Fruit fly (Drosophila melanogaster) whole organism, pupa: ENCODE measurements around the gene CG46396.
A peak's percentile ranks its signal among the peaks of the same experiment; 100 is the strongest.

Experiments
- CG10348 ChIP-seq: fragments of 200-800 bp; sonication (Bioruptor generic); IDR thresholded peaks from 2 replicates; pipeline ENCODE4 v1.3.6; 2022; ENCODE audit warnings: missing biosample characterization, missing genetic modification characterization
- CG12605 ChIP-seq: fragments of 200-800 bp; sonication (Bioruptor generic); IDR thresholded peaks from 2 replicates; pipeline ENCODE4 v1.3.6; 2022; ENCODE audit warnings: missing biosample characterization, missing genetic modification characterization
- CG13204 ChIP-seq: fragments of 200-800 bp; sonication (Bioruptor generic); optimal IDR thresholded peaks from 2 replicates; lab custom pipeline; 2018; ENCODE audit warnings: missing biosample characterization, mild to moderate bottlenecking, missing genetic modification characterization, moderate library complexity
- CG14655 ChIP-seq: fragments of 200-800 bp; sonication (Bioruptor generic); optimal IDR thresholded peaks from 3 replicates; lab custom pipeline; 2017; ENCODE audit warnings: mild to moderate bottlenecking, missing biosample characterization, missing genetic modification reagents, missing genetic modification characterization
- CG15710 ChIP-seq: fragments of 200-800 bp; sonication (Bioruptor generic); optimal IDR thresholded peaks from 2 replicates; lab custom pipeline; 2018; ENCODE audit warnings: missing biosample characterization, mild to moderate bottlenecking, missing genetic modification characterization, moderate library complexity
- CG17806 ChIP-seq: fragments of 200-800 bp; sonication (Bioruptor generic); optimal IDR thresholded peaks from 2 replicates; lab custom pipeline; 2018; ENCODE audit warnings: missing biosample characterization, mild to moderate bottlenecking, missing genetic modification characterization, moderate library complexity
- CG32121 ChIP-seq: fragments of 200-800 bp; sonication (Bioruptor generic); IDR thresholded peaks from 2 replicates; pipeline ENCODE4 v1.3.6; 2022; ENCODE audit warnings: missing biosample characterization, missing genetic modification characterization
- CG34367 ChIP-seq: fragments of 200-800 bp; sonication (Bioruptor generic); optimal IDR thresholded peaks from 2 replicates; lab custom pipeline; 2018; ENCODE audit warnings: missing biosample characterization, mild to moderate bottlenecking, missing genetic modification characterization
- CG4496 ChIP-seq: fragments of 200-800 bp; sonication (Bioruptor generic); IDR thresholded peaks from 3 replicates; pipeline ENCODE4 v1.3.6; 2022; ENCODE audit warnings: missing biosample characterization, missing genetic modification characterization
- CG8159 ChIP-seq: fragments of 200-800 bp; sonication (Bioruptor generic); optimal IDR thresholded peaks from 3 replicates; lab custom pipeline; 2018; ENCODE audit warnings: missing biosample characterization, mild to moderate bottlenecking, missing genetic modification characterization, moderate library complexity
- CG8301 ChIP-seq: fragments of 200-800 bp; sonication (Bioruptor generic); optimal IDR thresholded peaks from 2 replicates; lab custom pipeline; 2018; ENCODE audit warnings: missing biosample characterization, mild to moderate bottlenecking, missing genetic modification characterization
- CG9948 ChIP-seq: fragments of 200-800 bp; sonication (Bioruptor generic); optimal IDR thresholded peaks from 2 replicates; lab custom pipeline; 2018; ENCODE audit warnings: missing biosample characterization, mild to moderate bottlenecking, missing genetic modification characterization, moderate library complexity
- D1 ChIP-seq: fragments of 200-800 bp; sonication (Bioruptor generic); optimal IDR thresholded peaks from 2 replicates; lab custom pipeline; 2018; ENCODE audit warnings: missing biosample characterization, mild to moderate bottlenecking, missing genetic modification characterization, moderate library complexity
- EcR ChIP-seq: fragments of 200-800 bp; sonication (Bioruptor generic); optimal IDR thresholded peaks from 3 replicates; lab custom pipeline; 2019; ENCODE audit warnings: missing biosample characterization, missing genetic modification characterization, mild to moderate bottlenecking, moderate library complexity, missing genetic modification reagents
- Ets98B ChIP-seq: fragments of 200-800 bp; sonication (Bioruptor generic); IDR thresholded peaks from 2 replicates; pipeline ENCODE4 v1.3.6; 2022; ENCODE audit warnings: missing biosample characterization, missing genetic modification characterization
- Pif1A ChIP-seq: fragments of 200-800 bp; sonication (Bioruptor generic); optimal IDR thresholded peaks from 3 replicates; lab custom pipeline; 2016; ENCODE audit warnings: missing biosample characterization, missing genetic modification characterization
- Pif1B ChIP-seq: fragments of 200-800 bp; sonication (Bioruptor generic); optimal IDR thresholded peaks from 3 replicates; lab custom pipeline; 2016; ENCODE audit warnings: missing biosample characterization, missing genetic modification characterization
- Snoo ChIP-seq: fragments of 200-800 bp; sonication (Bioruptor generic); optimal IDR thresholded peaks from 3 replicates; lab custom pipeline; 2017; ENCODE audit warnings: missing biosample characterization, mild to moderate bottlenecking, missing genetic modification characterization, inconsistent platforms
- fd96Ca ChIP-seq: fragments of 200-800 bp; sonication (Bioruptor generic); IDR thresholded peaks from 3 replicates; pipeline ENCODE4 v1.3.6; 2022; ENCODE audit warnings: missing biosample characterization, missing genetic modification characterization
- gl ChIP-seq: fragments of 200-800 bp; sonication (Bioruptor generic); optimal IDR thresholded peaks from 2 replicates; lab custom pipeline; 2018; ENCODE audit warnings: missing biosample characterization, mild to moderate bottlenecking, missing genetic modification characterization
- rn ChIP-seq: fragments of 200-800 bp; sonication (Bioruptor generic); IDR thresholded peaks from 2 replicates; pipeline ENCODE4 v1.3.6; 2022; ENCODE audit warnings: missing biosample characterization, missing genetic modification characterization

Gene CG46396

dm6 chr3R:6309676-6310075 is 5.8 kb downstream of the CG46396 start, which contains the start of gene CG31560:
Gene CG31560 (plus strand): TSS chr3R:6309976.
- TF ChIP-seq CG13204 (GFP tag; lab: Kevin White, UChicago) (no peak), gl (tag; lab: Kevin White, UChicago) (no peak), Ets98B (GFP tag; lab: Robert Waterston, UW) (no peak), rn (no peak), CG15710 (no peak), CG14655 (GFP tag; lab: Kevin White, UChicago) (no peak), CG34367 (tag; lab: Kevin White, UChicago) (no peak), CG10348 (GFP tag; lab: Robert Waterston, UW) (no peak), CG32121 (GFP tag; lab: Robert Waterston, UW) (no peak), CG8301 (no peak), CG12605 (no peak)
- TF ChIP-seq, all 21 proteins: peak for 0

DNA sequence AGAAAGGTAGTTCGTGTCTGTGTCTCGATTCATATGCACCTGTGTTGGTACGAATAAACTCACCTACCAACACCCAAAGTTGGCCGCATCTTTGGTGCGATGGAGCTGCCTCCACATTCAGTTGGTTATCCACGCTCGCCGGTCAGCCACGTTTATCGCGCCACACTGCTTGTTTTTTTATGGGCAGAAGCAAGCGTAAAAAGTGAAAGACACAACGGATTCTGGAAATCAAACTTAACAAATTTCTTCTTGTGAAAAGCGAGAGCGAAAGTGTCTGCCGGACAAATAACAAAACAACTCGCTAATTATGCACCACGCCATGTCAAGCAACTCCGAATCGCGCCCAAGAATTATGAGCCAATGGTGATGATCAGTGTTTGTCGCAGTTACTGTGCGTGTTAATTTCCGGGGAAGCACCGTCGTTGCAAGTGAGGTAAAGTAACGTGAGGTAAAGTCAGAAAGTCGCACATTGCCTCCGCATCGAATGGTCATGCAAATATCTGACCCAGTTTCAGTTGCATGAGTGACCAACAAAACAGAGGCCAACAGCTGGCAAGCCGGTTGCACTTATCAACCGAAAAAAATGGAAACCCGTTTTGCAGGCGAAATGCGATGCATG is 7.9 kb downstream of the CG46396 start, which contains the start of gene Osi17:
Gene Osi17 (plus strand): TSS at position 132 of the 619 bp plus-strand sequence.
- TF ChIP-seq CG4496 (0 out of 3 replicates have a peak, but pooled peaks have one; percentile 21), CG13204 (GFP tag; lab: Kevin White, UChicago) (no peak), CG8301 (no peak)

DNA sequence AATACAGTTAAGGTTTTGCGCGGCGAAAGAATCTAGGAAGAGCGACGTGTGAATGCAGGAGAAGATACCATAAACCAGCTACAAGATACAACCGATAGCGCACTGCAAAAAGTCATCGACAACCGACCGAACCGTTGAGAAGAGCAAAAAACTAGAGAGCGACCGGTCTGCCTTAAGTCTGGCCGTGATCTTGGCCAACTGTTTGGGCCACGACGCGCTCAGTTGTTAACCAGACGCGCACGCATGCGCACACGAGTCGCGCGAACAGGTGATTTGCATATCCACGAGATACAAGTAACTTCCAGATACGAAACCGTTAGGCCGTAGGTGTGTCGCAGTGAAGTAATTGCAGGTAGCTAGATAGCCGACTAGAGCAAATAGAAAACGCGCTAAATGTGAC is 11.2 kb downstream of the CG46396 start:
- TF ChIP-seq CG4496 (0 out of 3 replicates have a peak, but pooled peaks have one; percentile 44), CG15710 (no peak), CG13204 (GFP tag; lab: Kevin White, UChicago) (peak; percentile 44), EcR (GFP tag; lab: Kevin White, UChicago) (peak; percentile 63)

DNA sequence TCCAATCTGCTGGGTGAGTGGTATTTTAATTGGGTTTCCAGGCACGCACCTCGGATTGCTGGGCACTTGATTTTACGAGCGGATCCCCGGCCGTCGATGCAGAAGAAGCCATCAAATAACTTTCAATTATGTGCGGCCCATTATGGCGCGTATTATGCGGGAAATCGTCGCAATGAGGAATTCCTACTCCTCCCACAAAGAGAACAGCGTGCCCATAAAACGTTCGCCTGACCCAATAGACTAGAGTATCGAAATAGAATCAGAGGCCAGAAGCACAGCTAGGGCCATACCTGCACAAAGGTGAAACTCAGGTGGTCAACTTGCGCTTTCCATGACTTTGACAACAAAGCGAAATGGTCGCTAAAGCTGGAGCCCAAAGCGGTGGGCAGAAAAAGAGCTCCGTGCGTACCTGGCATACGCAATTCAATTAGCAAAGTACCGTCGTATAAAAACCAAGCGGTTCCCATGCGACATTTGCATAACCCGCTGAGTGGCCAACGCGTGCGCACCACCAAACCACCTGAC is 26.0 kb downstream of the CG46396 start, which contains the start of gene Osi18:
Gene Osi18 (plus strand): TSS at position 475 of the 525 bp plus-strand sequence.
- TF ChIP-seq CG12605: no peak
- no peak for TF ChIP-seq CG8301
- TF ChIP-seq fd96Ca (GFP tag; lab: Robert Waterston, UW): no peak
- no peak for TF ChIP-seq Ets98B (GFP tag; lab: Robert Waterston, UW)
- TF ChIP-seq CG34367 (tag; lab: Kevin White, UChicago): no peak
- no peak for TF ChIP-seq CG9948 (tag; lab: Kevin White, UChicago)

- TF ChIP-seq D1 (tag; lab: Kevin White, UChicago): peak; percentile 63
- no peak for TF ChIP-seq CG14655 (GFP tag; lab: Kevin White, UChicago)
These were observed 31.1 kb downstream of the CG46396 start, which contains the start of gene Osi19 for dm6 chr3R:6334906-6335433. Gene Osi19 (plus strand): TSS chr3R:6335362.

DNA sequence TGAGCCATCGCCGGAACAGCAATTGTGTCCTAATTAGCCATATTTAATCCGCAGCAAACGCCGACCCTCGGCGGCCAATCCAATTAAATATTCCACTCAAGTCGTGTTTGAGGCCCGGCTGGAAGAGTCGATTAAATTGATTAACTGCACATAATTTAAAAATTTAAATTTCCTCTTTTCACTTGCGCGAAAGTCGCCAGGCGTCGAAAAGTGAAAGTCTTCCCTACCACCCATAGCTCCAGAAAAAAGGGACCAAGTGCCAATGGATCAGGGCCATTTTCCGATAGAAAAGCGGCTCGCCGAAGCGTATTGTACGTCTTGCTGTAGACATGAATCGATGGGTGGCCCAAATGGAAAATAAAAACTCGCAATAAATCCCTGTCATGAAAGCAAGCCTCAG is 33.6 kb downstream of the CG46396 start:
- TF ChIP-seq rn (no peak), fd96Ca (GFP tag; lab: Robert Waterston, UW) (no peak), Pif1B (GFP tag; lab: Kevin White, UChicago) (no peak), CG14655 (GFP tag; lab: Kevin White, UChicago) (no peak), CG34367 (tag; lab: Kevin White, UChicago) (no peak), D1 (tag; lab: Kevin White, UChicago) (no peak), CG12605 (no peak), CG8159 (tag; lab: Kevin White, UChicago) (no peak), CG13204 (GFP tag; lab: Kevin White, UChicago) (no peak), Snoo (no peak), CG9948 (tag; lab: Kevin White, UChicago) (no peak), gl (tag; lab: Kevin White, UChicago) (no peak), CG10348 (GFP tag; lab: Robert Waterston, UW) (no peak), Pif1A (no peak), CG17806 (tag; lab: Kevin White, UChicago) (no peak), Ets98B (GFP tag; lab: Robert Waterston, UW) (no peak), CG8301 (no peak)

dm6 chr3R:6339795-6340194 is 36.0 kb downstream of the CG46396 start, which contains the start of gene Osi20:
Gene Osi20 (plus strand): TSS chr3R:6340095.
- TF ChIP-seq rn (no peak), CG15710 (no peak)

- TF ChIP-seq Ets98B (GFP tag; lab: Robert Waterston, UW) (no peak), Snoo (no peak), CG8159 (tag; lab: Kevin White, UChicago) (no peak), CG14655 (GFP tag; lab: Kevin White, UChicago) (no peak), CG17806 (tag; lab: Kevin White, UChicago) (no peak), Pif1A (no peak), gl (tag; lab: Kevin White, UChicago) (no peak), CG32121 (GFP tag; lab: Robert Waterston, UW) (no peak), CG10348 (GFP tag; lab: Robert Waterston, UW) (no peak), EcR (GFP tag; lab: Kevin White, UChicago) (no peak), Pif1B (GFP tag; lab: Kevin White, UChicago) (no peak), CG8301 (no peak)
These were observed 37.8 kb downstream of the CG46396 start, which contains the start of gene CG17917 for dm6 chr3R:6341668-6342067. Gene CG17917 (plus strand): TSS chr3R:6341968.
